5 worm cellular contexts compared by ENCODE assay signal in the genomic region with DNA sequence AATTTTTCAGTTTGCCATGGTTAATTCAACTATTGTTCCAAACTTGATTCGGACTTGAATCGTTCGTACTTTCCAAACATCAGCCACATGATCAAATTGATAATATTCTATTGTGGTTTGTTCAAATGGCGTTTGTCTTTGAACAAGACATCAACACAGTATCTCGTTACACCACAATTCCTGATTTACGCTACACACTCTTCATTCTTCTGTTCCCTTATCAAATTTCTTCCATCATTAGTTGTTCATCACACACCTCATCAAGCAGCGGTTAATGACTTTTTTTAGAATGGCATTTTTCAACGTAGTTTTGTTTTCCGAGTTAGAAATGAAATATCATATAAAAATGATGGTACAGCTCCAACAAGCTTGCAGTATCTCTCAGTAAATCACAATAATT.
TF ChIP-seq lines count a peak whose summit lies in the region.

No protein-coding gene starts in this region.

TF ChIP-seq in whole organism, L1 larva, 84 proteins besides CTCF, POLR2A, EP300 and RAD21 (continues in another document):
- peak in 1 of 3 experiments; percentile 35 for TF ChIP-seq dpl-1 (GFP tag; optimal IDR thresholded peaks at IDR 0.05; lab: Kevin White, UChicago)
- TF ChIP-seq ceh-88 (GFP tag; IDR thresholded peaks at IDR 0.05; lab: Robert Waterston, UW) = no peak
- TF ChIP-seq lin-39 (tag; optimal IDR thresholded peaks at IDR 0.05; lab: Kevin White, UChicago) = no peak
- TF ChIP-seq nhr-85 (tag; lab: Kevin White, UChicago) = peak; percentile 28
- TF ChIP-seq sptf-1 (tag; optimal IDR thresholded peaks at IDR 0.05; lab: Kevin White, UChicago) = no peak
- TF ChIP-seq alr-1 (tag; optimal IDR thresholded peaks at IDR 0.05; lab: Kevin White, UChicago; ENCODE audit: borderline replicate concordance) = no peak
- peak; percentile 48 for TF ChIP-seq nhr-20 (tag; optimal IDR thresholded peaks at IDR 0.05; lab: Kevin White, UChicago)
- peak; percentile 48 for TF ChIP-seq blmp-1 (tag; optimal IDR thresholded peaks at IDR 0.05; lab: Kevin White, UChicago)
- no peak for TF ChIP-seq nhr-12 (tag; optimal IDR thresholded peaks at IDR 0.05; lab: Kevin White, UChicago)
- no peak for TF ChIP-seq lir-3 (tag; optimal IDR thresholded peaks at IDR 0.05; lab: Kevin White, UChicago; ENCODE audit: poor library complexity)
- peak in 3 of 6 experiments; percentile 24 to 59 (median 31) for TF ChIP-seq elt-3 (tag; optimal IDR thresholded peaks at IDR 0.05; lab: Kevin White, UChicago)
- peak in 1 of 2 experiments; percentile 13 for TF ChIP-seq mdl-1 (tag; optimal IDR thresholded peaks at IDR 0.05; lab: Kevin White, UChicago)
- TF ChIP-seq snu-23 (GFP tag; optimal IDR thresholded peaks at IDR 0.05; lab: Kevin White, UChicago) = peak; percentile 7
- no peak for TF ChIP-seq skn-1 (tag; optimal IDR thresholded peaks at IDR 0.05; lab: Kevin White, UChicago)
- peak; percentile 26 for TF ChIP-seq nhr-71 (tag; optimal IDR thresholded peaks at IDR 0.05; lab: Kevin White, UChicago)
- TF ChIP-seq elt-2 (tag; optimal IDR thresholded peaks at IDR 0.05; lab: Kevin White, UChicago) = peak; percentile 76
- no peak for TF ChIP-seq hlh-4 (tag; optimal IDR thresholded peaks at IDR 0.05; lab: Kevin White, UChicago)

TF ChIP-seq in whole organism, L2 larva, 48 proteins besides CTCF, POLR2A, EP300 and RAD21 (continues in another document):
- TF ChIP-seq ztf-1 (GFP tag; conservative IDR thresholded peaks at IDR 0.05; lab: Robert Waterston, UW) = no peak
- peak; percentile 71 for TF ChIP-seq sma-9 (GFP tag; optimal IDR thresholded peaks at IDR 0.05; lab: Kevin White, UChicago)
- TF ChIP-seq sma-9 (tag; optimal IDR thresholded peaks at IDR 0.05; lab: Kevin White, UChicago) = no peak
- no peak for TF ChIP-seq elt-1 (tag; optimal IDR thresholded peaks at IDR 0.05; lab: Kevin White, UChicago)
- no peak for TF ChIP-seq F13H6.1 (tag; optimal IDR thresholded peaks at IDR 0.05; lab: Kevin White, UChicago)
- TF ChIP-seq fos-1 (tag; optimal IDR thresholded peaks at IDR 0.05; lab: Kevin White, UChicago) = peak; percentile 63
- no peak for TF ChIP-seq lin-39 (tag; optimal IDR thresholded peaks at IDR 0.05; lab: Kevin White, UChicago)
- no peak for TF ChIP-seq mbf-1 (tag; optimal IDR thresholded peaks at IDR 0.05; lab: Kevin White, UChicago)
- TF ChIP-seq peb-1 (tag; optimal IDR thresholded peaks at IDR 0.05; lab: Kevin White, UChicago) = no peak
- peak; percentile 25 for TF ChIP-seq sma-3 (GFP tag; optimal IDR thresholded peaks at IDR 0.05; lab: Kevin White, UChicago)
- TF ChIP-seq egl-27 (tag; optimal IDR thresholded peaks at IDR 0.05; lab: Kevin White, UChicago) = no peak
- TF ChIP-seq nhr-25 (tag; optimal IDR thresholded peaks at IDR 0.05; lab: Kevin White, UChicago) = peak; percentile 30
- TF ChIP-seq C34F6.9 (tag; optimal IDR thresholded peaks at IDR 0.05; lab: Kevin White, UChicago) = no peak
- TF ChIP-seq R02D3.7 (tag; optimal IDR thresholded peaks at IDR 0.05; lab: Kevin White, UChicago) = no peak
- peak; percentile 7 for TF ChIP-seq gmeb-1 (tag; optimal IDR thresholded peaks at IDR 0.05; lab: Kevin White, UChicago)
- TF ChIP-seq ztf-11 (tag; optimal IDR thresholded peaks at IDR 0.05; lab: Kevin White, UChicago) = no peak
- no peak for TF ChIP-seq lin-11 (tag; optimal IDR thresholded peaks at IDR 0.05; lab: Kevin White, UChicago)
- no peak for TF ChIP-seq nhr-237 (tag; optimal IDR thresholded peaks at IDR 0.05; lab: Kevin White, UChicago)
- TF ChIP-seq lin-13 (GFP tag; optimal IDR thresholded peaks at IDR 0.05; lab: Kevin White, UChicago) = no peak

TF ChIP-seq in whole organism, L3 larva, 47 proteins besides CTCF, POLR2A, EP300 and RAD21:
- TF ChIP-seq jun-1 (tag; optimal IDR thresholded peaks at IDR 0.05; lab: Kevin White, UChicago) (peak; percentile 11), lin-15B (tag; optimal IDR thresholded peaks at IDR 0.05; lab: Kevin White, UChicago) (peak; percentile 14), ztf-4 (tag; optimal IDR thresholded peaks at IDR 0.05; lab: Kevin White, UChicago) (no peak), elt-2 (tag; optimal IDR thresholded peaks at IDR 0.05; lab: Kevin White, UChicago) (peak; percentile 86), ceh-16 (tag; optimal IDR thresholded peaks at IDR 0.05; lab: Kevin White, UChicago) (no peak), pqm-1 (tag; optimal IDR thresholded peaks at IDR 0.05; lab: Kevin White, UChicago) (peak; percentile 93)
TF ChIP-seq in whole organism, L3 larva: peak in this region for 4.

TF ChIP-seq in whole organism, L4 larva, 104 proteins besides CTCF, POLR2A, EP300 and RAD21 (continues in another document):
- TF ChIP-seq ztf-11 (tag; optimal IDR thresholded peaks at IDR 0.05; lab: Kevin White, UChicago) (no peak), dmd-8 (GFP tag; IDR thresholded peaks at IDR 0.05; lab: Robert Waterston, UW) (no peak), mxl-3 (GFP tag; optimal IDR thresholded peaks at IDR 0.05; lab: Kevin White, UChicago) (peak; percentile 53), ama-1 (optimal IDR thresholded peaks at IDR 0.05; lab: Kevin White, UChicago) (no peak), Y5F2A.4 (GFP tag; optimal IDR thresholded peaks at IDR 0.05; lab: Kevin White, UChicago) (no peak), zag-1 (tag; optimal IDR thresholded peaks at IDR 0.05; lab: Kevin White, UChicago) (no peak), arid-1 (GFP tag; conservative IDR thresholded peaks at IDR 0.05; lab: Robert Waterston, UW) (no peak), ceh-82 (tag; optimal IDR thresholded peaks at IDR 0.05; lab: Kevin White, UChicago) (no peak), dmd-9 (GFP tag; IDR thresholded peaks at IDR 0.05; lab: Robert Waterston, UW) (no peak), lin-13 (GFP tag; optimal IDR thresholded peaks at IDR 0.05; lab: Kevin White, UChicago) (peak; percentile 7), mdl-1 (tag; optimal IDR thresholded peaks at IDR 0.05; lab: Kevin White, UChicago) (peak in 1 of 2 experiments; percentile 71), jun-1 (tag; optimal IDR thresholded peaks at IDR 0.05; lab: Kevin White, UChicago) (no peak), mep-1 (tag; optimal IDR thresholded peaks at IDR 0.05; lab: Kevin White, UChicago) (no peak), F49E8.2 (tag; optimal IDR thresholded peaks at IDR 0.05; lab: Kevin White, UChicago; ENCODE audit: borderline replicate concordance) (no peak), nhr-76 (tag; optimal IDR thresholded peaks at IDR 0.05; lab: Kevin White, UChicago) (no peak), aly-2 (tag; optimal IDR thresholded peaks at IDR 0.05; lab: Kevin White, UChicago) (no peak), zfp-3 (GFP tag; conservative IDR thresholded peaks at IDR 0.05; lab: Robert Waterston, UW) (no peak), F37D6.2 (tag; optimal IDR thresholded peaks at IDR 0.05; lab: Kevin White, UChicago) (no peak), Y48G9A.11 (GFP tag; IDR thresholded peaks at IDR 0.05; lab: Robert Waterston, UW) (no peak), hlh-11 (tag; optimal IDR thresholded peaks at IDR 0.05; lab: Kevin White, UChicago) (peak; percentile 80), php-3 (GFP tag; IDR thresholded peaks at IDR 0.05; lab: Robert Waterston, UW) (no peak; the same call in 1 of the 2 replicates), ceh-20 (GFP tag; IDR thresholded peaks at IDR 0.05; lab: Robert Waterston, UW) (peak; percentile 12; the same call in 1 of the 2 replicates), nhr-28 (tag; optimal IDR thresholded peaks at IDR 0.05; lab: Kevin White, UChicago) (peak; percentile 95), hmg-1.1 (GFP tag; IDR thresholded peaks at IDR 0.05; lab: Robert Waterston, UW) (no peak), duxl-1 (tag; optimal IDR thresholded peaks at IDR 0.05; lab: Kevin White, UChicago; ENCODE audit: poor library complexity) (no peak), rbr-2 (tag; optimal IDR thresholded peaks at IDR 0.05; lab: Kevin White, UChicago) (no peak)

TF ChIP-seq in whole organism, young adult, 124 proteins besides CTCF, POLR2A, EP300 and RAD21:
- no peak for TF ChIP-seq F37B4.10 (GFP tag; IDR thresholded peaks at IDR 0.05; lab: Robert Waterston, UW)
- peak; percentile 85 for TF ChIP-seq nhr-80 (tag; optimal IDR thresholded peaks at IDR 0.05; lab: Kevin White, UChicago)
